Worm (Caenorhabditis elegans): ENCODE data around the gene K01A12.3.

ce11 chrX:8570997-8571517 is 53.9 kb downstream of the K01A12.3 start, which contains the start of gene jmjd-3.1:
- TF ChIP-seq ama-1 (optimal IDR thresholded peaks at IDR 0.05) (no peak), lin-39 (tag; optimal IDR thresholded peaks at IDR 0.05) (no peak), mdl-1 (tag; optimal IDR thresholded peaks at IDR 0.05) (no peak), nhr-12 (tag; optimal IDR thresholded peaks at IDR 0.05) (no peak), nhr-21 (tag; optimal IDR thresholded peaks at IDR 0.05) (no peak), ceh-82 (tag; optimal IDR thresholded peaks at IDR 0.05) (no peak), skn-1 (tag; optimal IDR thresholded peaks at IDR 0.05) (no peak), fos-1 (tag; optimal IDR thresholded peaks at IDR 0.05) (no peak), zag-1 (tag; optimal IDR thresholded peaks at IDR 0.05) (no peak)

All from whole organism, L2 larva.